Fruit fly (Drosophila melanogaster) whole organism, embryonic: ENCODE data around the gene bon.
A peak's percentile ranks its signal among the peaks of the same experiment; 100 is the strongest.

Experiments
- Bdp1 ChIP-seq: fragments of 200-800 bp; sonication (Bioruptor generic); optimal IDR thresholded peaks from 3 replicates; lab custom pipeline; 2016; ENCODE audit warnings: missing biosample characterization, missing genetic modification characterization
- CG10321 ChIP-seq: fragments of 200-800 bp; sonication (Bioruptor generic); IDR thresholded peaks from 2 replicates; pipeline ENCODE4 v1.3.6; 2022; ENCODE audit warnings: missing biosample characterization, missing genetic modification characterization
- CG12236 ChIP-seq: fragments of 200-800 bp; sonication (Bioruptor generic); optimal IDR thresholded peaks from 2 replicates; lab custom pipeline; 2016; ENCODE audit warnings: missing biosample characterization, missing genetic modification characterization
- CG1233 ChIP-seq: fragments of 200-800 bp; sonication (Bioruptor generic); optimal IDR thresholded peaks from 4 replicates; lab custom pipeline; 2018; ENCODE audit warnings: missing biosample characterization, mild to moderate bottlenecking, missing genetic modification characterization
- CG12744 ChIP-seq: fragments of 200-800 bp; sonication (Bioruptor generic); optimal IDR thresholded peaks from 2 replicates; lab custom pipeline; 2016; ENCODE audit warnings: missing biosample characterization, missing genetic modification characterization
- CG12769 ChIP-seq: fragments of 200-800 bp; sonication (Bioruptor generic); optimal IDR thresholded peaks from 2 replicates; lab custom pipeline; 2019; ENCODE audit warnings: missing biosample characterization, mild to moderate bottlenecking, missing genetic modification characterization, moderate library complexity
- CG1603 ChIP-seq: fragments of 200-800 bp; sonication (Bioruptor generic); optimal IDR thresholded peaks from 2 replicates; lab custom pipeline; 2019; ENCODE audit warnings: missing biosample characterization, mild to moderate bottlenecking, missing genetic modification characterization, moderate library complexity
- CG16779 ChIP-seq: fragments of 200-800 bp; sonication (Bioruptor generic); IDR thresholded peaks from 2 replicates; pipeline ENCODE4 v1.3.6; 2022; ENCODE audit warnings: missing biosample characterization, missing genetic modification characterization
- CG18262 ChIP-seq: fragments of 200-800 bp; optimal IDR thresholded peaks from 3 replicates; lab custom pipeline; 2019; ENCODE audit warnings: missing biosample characterization, mild to moderate bottlenecking, missing genetic modification characterization, moderate library complexity
- CG18476 ChIP-seq: fragments of 200-800 bp; sonication (Bioruptor generic); optimal IDR thresholded peaks from 2 replicates; lab custom pipeline; 2016; ENCODE audit warnings: missing biosample characterization, mild to moderate bottlenecking, missing genetic modification characterization
- CG33213 ChIP-seq: fragments of 200-800 bp; sonication (Bioruptor generic); optimal IDR thresholded peaks from 3 replicates; lab custom pipeline; 2016; ENCODE audit warnings: missing biosample characterization, missing genetic modification characterization
- CG33557 ChIP-seq: fragments of 200-800 bp; sonication (Bioruptor generic); optimal IDR thresholded peaks from 2 replicates; lab custom pipeline; 2019; ENCODE audit warnings: missing biosample characterization, mild to moderate bottlenecking, missing genetic modification characterization, moderate library complexity
- CG34376 ChIP-seq: fragments of 200-800 bp; sonication (Bioruptor generic); optimal IDR thresholded peaks from 2 replicates; lab custom pipeline; 2018; ENCODE audit warnings: missing biosample characterization, mild to moderate bottlenecking, missing genetic modification characterization
- CG4707 ChIP-seq: fragments of 200-800 bp; sonication (Bioruptor generic); optimal IDR thresholded peaks from 2 replicates; lab custom pipeline; 2018; ENCODE audit warnings: missing biosample characterization, mild to moderate bottlenecking, missing genetic modification characterization, moderate library complexity
- CG6813 ChIP-seq: fragments of 200-800 bp; sonication (Bioruptor generic); optimal IDR thresholded peaks from 2 replicates; lab custom pipeline; 2017; ENCODE audit warnings: missing biosample characterization, missing genetic modification characterization, mild to moderate bottlenecking, moderate library complexity, missing genetic modification reagents
- CG8944 ChIP-seq: fragments of 200-800 bp; sonication (Bioruptor generic); optimal IDR thresholded peaks from 3 replicates; lab custom pipeline; 2016; ENCODE audit warnings: missing biosample characterization, missing genetic modification characterization
- CoRest ChIP-seq: fragments of 200-800 bp; sonication (Bioruptor generic); optimal IDR thresholded peaks from 3 replicates; lab custom pipeline; 2018; ENCODE audit warnings: missing biosample characterization, mild to moderate bottlenecking, missing genetic modification characterization, moderate library complexity
- CrebB ChIP-seq: fragments of 200-800 bp; sonication (Bioruptor generic); optimal IDR thresholded peaks from 3 replicates; lab custom pipeline; 2018; ENCODE audit warnings: missing biosample characterization, mild to moderate bottlenecking, missing genetic modification characterization
- Ets97D ChIP-seq: fragments of 200-800 bp; sonication (Bioruptor generic); optimal IDR thresholded peaks from 3 replicates; lab custom pipeline; 2016; ENCODE audit warnings: missing biosample characterization, missing genetic modification characterization
- HHEX ChIP-seq: fragments of 200-800 bp; sonication (Bioruptor generic); optimal IDR thresholded peaks from 3 replicates; lab custom pipeline; 2017; ENCODE audit warnings: missing biosample characterization, mild to moderate bottlenecking, missing genetic modification characterization, missing genetic modification reagents
- Hr3 ChIP-seq: fragments of 200-800 bp; sonication (Bioruptor generic); optimal IDR thresholded peaks from 3 replicates; lab custom pipeline; 2016; ENCODE audit warnings: missing biosample characterization, missing genetic modification characterization
- Hr39 ChIP-seq: fragments of >200 bp; optimal IDR thresholded peaks from 2 replicates; lab custom pipeline; 2017
- NFAT ChIP-seq: fragments of 200-800 bp; sonication (Bioruptor generic); IDR thresholded peaks from 2 replicates; pipeline ENCODE4 v1.3.6; 2022; ENCODE audit warnings: missing biosample characterization, missing genetic modification characterization
- Tbp ChIP-seq: fragments of >200 bp; optimal IDR thresholded peaks from 2 replicates; lab custom pipeline; 2018; ENCODE audit warnings: missing biosample characterization, missing genetic modification characterization
- Xbp1 ChIP-seq: fragments of 200-800 bp; sonication (Bioruptor generic); optimal IDR thresholded peaks from 3 replicates; lab custom pipeline; 2016; ENCODE audit warnings: missing biosample characterization, mild to moderate bottlenecking, missing genetic modification characterization
- Xrp1 ChIP-seq: fragments of 200-800 bp; sonication (Bioruptor generic); IDR thresholded peaks from 2 replicates; pipeline ENCODE4 v1.3.6; 2022; ENCODE audit warnings: missing biosample characterization, missing genetic modification characterization
- amos ChIP-seq: fragments of 200-800 bp; sonication (Bioruptor generic); IDR thresholded peaks from 2 replicates; pipeline ENCODE4 v1.3.6; 2022; ENCODE audit warnings: missing biosample characterization, missing genetic modification characterization; ENCODE audit not compliant: partially characterized antibody
- ash1 ChIP-seq: fragments of 200-800 bp; sonication (Bioruptor generic); optimal IDR thresholded peaks from 2 replicates; lab custom pipeline; 2018; ENCODE audit warnings: missing biosample characterization, mild to moderate bottlenecking, missing genetic modification characterization
- bbx ChIP-seq: fragments of 200-800 bp; sonication (Bioruptor generic); IDR thresholded peaks from 2 replicates; pipeline ENCODE4 v1.3.6; 2022; ENCODE audit warnings: missing biosample characterization, missing genetic modification characterization; ENCODE audit not compliant: partially characterized antibody
- chinmo ChIP-seq: fragments of 200-800 bp; sonication (Bioruptor generic); IDR thresholded peaks from 4 replicates; pipeline ENCODE4 v1.3.6; 2022; ENCODE audit warnings: missing biosample characterization, missing genetic modification characterization; ENCODE audit not compliant: partially characterized antibody
- emc ChIP-seq: fragments of 200-800 bp; sonication (Bioruptor generic); optimal IDR thresholded peaks from 2 replicates; lab custom pipeline; 2016; ENCODE audit warnings: missing biosample characterization, missing genetic modification characterization
- exex ChIP-seq: fragments of 200-800 bp; sonication (Bioruptor generic); optimal IDR thresholded peaks from 4 replicates; lab custom pipeline; 2018; ENCODE audit warnings: missing biosample characterization, mild to moderate bottlenecking, missing genetic modification characterization, moderate library complexity
- ftz-f1 ChIP-seq: fragments of 200-800 bp; sonication (Bioruptor generic); optimal IDR thresholded peaks from 2 replicates; lab custom pipeline; 2016; ENCODE audit warnings: missing biosample characterization, missing genetic modification characterization
- gce ChIP-seq: fragments of 200-800 bp; sonication (Bioruptor generic); IDR thresholded peaks from 3 replicates; pipeline ENCODE4 v1.3.6; 2022; ENCODE audit warnings: missing biosample characterization, missing genetic modification characterization
- grn ChIP-seq: fragments of 200-800 bp; sonication (Bioruptor generic); optimal IDR thresholded peaks from 3 replicates; lab custom pipeline; 2017; ENCODE audit warnings: missing biosample characterization, missing genetic modification characterization
- ken ChIP-seq: fragments of 200-800 bp; sonication (Bioruptor generic); IDR thresholded peaks from 3 replicates; pipeline ENCODE4 v1.3.6; 2022; ENCODE audit warnings: missing biosample characterization, missing genetic modification characterization
- lab ChIP-seq: fragments of 200-800 bp; sonication (Bioruptor generic); optimal IDR thresholded peaks from 3 replicates; lab custom pipeline; 2017; ENCODE audit warnings: missing biosample characterization, missing genetic modification characterization, mild to moderate bottlenecking, moderate library complexity, missing genetic modification reagents
- nerfin-1 ChIP-seq: fragments of 200-800 bp; sonication (Bioruptor generic); optimal IDR thresholded peaks from 3 replicates; lab custom pipeline; 2019; ENCODE audit warnings: missing biosample characterization, mild to moderate bottlenecking, missing genetic modification characterization, moderate library complexity
- nerfin-2 ChIP-seq: fragments of 200-800 bp; sonication (Bioruptor generic); IDR thresholded peaks from 2 replicates; pipeline ENCODE4 v1.3.6; 2022; ENCODE audit warnings: missing biosample characterization, missing genetic modification characterization; ENCODE audit not compliant: partially characterized antibody
- org-1 ChIP-seq: fragments of 200-800 bp; sonication (Bioruptor generic); optimal IDR thresholded peaks from 2 replicates; lab custom pipeline; 2017; ENCODE audit warnings: missing biosample characterization, missing genetic modification characterization
- pzg ChIP-seq: fragments of 200-800 bp; sonication (Bioruptor generic); optimal IDR thresholded peaks from 3 replicates; lab custom pipeline; 2018; ENCODE audit warnings: missing biosample characterization, mild to moderate bottlenecking, missing genetic modification characterization, moderate library complexity
- repo ChIP-seq: fragments of 200-800 bp; sonication (Bioruptor generic); optimal IDR thresholded peaks from 2 replicates; lab custom pipeline; 2016; ENCODE audit warnings: missing biosample characterization, missing genetic modification characterization
- sc ChIP-seq, 3 experiments: fragments of >200 bp in 2 of 3; fragments of 200-800 bp in 1 of 3; sonication (Bioruptor generic) in 1 of 3; optimal IDR thresholded peaks; 2 replicates in 2 of 3; 3 replicates in 1 of 3; lab custom pipeline; 2017; ENCODE audit warnings: mild to moderate bottlenecking in 1 of 3, missing biosample characterization in 1 of 3, missing genetic modification characterization in 1 of 3, missing genetic modification reagents in 1 of 3
- ssp ChIP-seq: fragments of 200-800 bp; sonication (Bioruptor generic); IDR thresholded peaks from 2 replicates; pipeline ENCODE4 v1.3.6; 2022; ENCODE audit warnings: missing biosample characterization, missing genetic modification characterization
- sug ChIP-seq: fragments of 200-800 bp; optimal IDR thresholded peaks from 2 replicates; lab custom pipeline; 2019; ENCODE audit warnings: missing biosample characterization, mild to moderate bottlenecking, missing genetic modification characterization, moderate library complexity
- toy ChIP-seq: fragments of 200-800 bp; sonication (Bioruptor generic); IDR thresholded peaks from 2 replicates; pipeline ENCODE4 v1.3.6; 2022; ENCODE audit warnings: missing biosample characterization, missing genetic modification characterization
- tx ChIP-seq: fragments of 200-800 bp; sonication (Bioruptor generic); optimal IDR thresholded peaks from 2 replicates; lab custom pipeline; 2016; ENCODE audit warnings: missing biosample characterization, missing genetic modification characterization
- unpg ChIP-seq: fragments of 200-800 bp; sonication (Bioruptor generic); optimal IDR thresholded peaks from 3 replicates; lab custom pipeline; 2018; ENCODE audit warnings: missing biosample characterization, mild to moderate bottlenecking, missing genetic modification characterization, moderate library complexity
- usp ChIP-seq: fragments of >200 bp; optimal IDR thresholded peaks from 2 replicates; lab custom pipeline; 2017; ENCODE audit warnings: missing biosample characterization, missing genetic modification characterization
- vvl ChIP-seq: fragments of 200-800 bp; sonication (Bioruptor generic); IDR thresholded peaks from 2 replicates; pipeline ENCODE4 v1.3.6; 2022; ENCODE audit warnings: missing biosample characterization, missing genetic modification characterization

bon gene

dm6 chr3R:20555720-20556280 lies 37.1 kb upstream of the bon start (continued):
- TF ChIP-seq CG33557 (GFP tag; lab: Kevin White, UChicago) (peak; percentile 75), org-1 (GFP tag; lab: Kevin White, UChicago) (no peak), CG12236 (GFP tag; lab: Kevin White, UChicago) (no peak), CrebB (tag; lab: Kevin White, UChicago) (peak; percentile 60), sug (tag; lab: Kevin White, UChicago) (no peak), chinmo (GFP tag; lab: Robert Waterston, UW) (peak; percentile 87; the same call in 3 of the 4 replicates), sc (optimal IDR thresholded peaks at IDR 0.05; lab: Kevin White, UChicago) (no peak), sc (GFP tag; optimal IDR thresholded peaks at IDR 0.05; lab: Kevin White, UChicago) (no peak), gce (GFP tag; lab: Robert Waterston, UW) (peak; percentile 80; the same call in 2 of the 3 replicates), repo (no peak), unpg (GFP tag; lab: Kevin White, UChicago) (peak; percentile 17), CG33213 (peak; percentile 17), CG10321 (GFP tag; lab: Robert Waterston, UW) (no peak), CG34376 (peak; percentile 77), vvl (GFP tag; lab: Robert Waterston, UW) (peak; percentile 22; the same call in 1 of the 2 replicates), ftz-f1 (no peak), CG18262 (tag; lab: Kevin White, UChicago) (no peak), lab (GFP tag; lab: Kevin White, UChicago) (no peak), CG1603 (tag; lab: Kevin White, UChicago) (peak; percentile 56), pzg (GFP tag; lab: Kevin White, UChicago) (no peak), CG8944 (GFP tag; lab: Kevin White, UChicago) (no peak), tx (GFP tag; lab: Kevin White, UChicago) (no peak), CG16779 (GFP tag; lab: Robert Waterston, UW) (no peak), toy (GFP tag; lab: Robert Waterston, UW) (no peak), nerfin-2 (GFP tag; lab: Robert Waterston, UW) (no peak), amos (GFP tag; lab: Robert Waterston, UW) (no peak), Hr39 (lab: Kevin White, UChicago) (no peak), HHEX (GFP tag; lab: Kevin White, UChicago) (peak; percentile 50), ssp (GFP tag; lab: Robert Waterston, UW) (no peak), CoRest (tag; lab: Kevin White, UChicago) (no peak), emc (GFP tag; lab: Kevin White, UChicago) (no peak), CG12769 (tag; lab: Kevin White, UChicago) (peak; percentile 27), CG12744 (GFP tag; lab: Kevin White, UChicago) (no peak), nerfin-1 (tag; lab: Kevin White, UChicago) (peak; percentile 69), Ets97D (GFP tag; lab: Kevin White, UChicago) (no peak), CG6813 (GFP tag; lab: Kevin White, UChicago) (peak; percentile 51), Xbp1 (no peak), usp (GFP tag; lab: Kevin White, UChicago) (no peak), CG1233 (GFP tag; lab: Kevin White, UChicago) (peak; percentile 82), CG4707 (peak; percentile 46), bbx (GFP tag; lab: Robert Waterston, UW) (0 out of 2 replicates have a peak, but pooled peaks have one; percentile 14), NFAT (GFP tag; lab: Robert Waterston, UW) (no peak), Bdp1 (GFP tag; lab: Kevin White, UChicago) (no peak), Tbp (GFP tag; lab: Kevin White, UChicago) (no peak), exex (peak; percentile 84), Hr3 (GFP tag; lab: Kevin White, UChicago) (no peak), ash1 (peak; percentile 1), Xrp1 (GFP tag; lab: Robert Waterston, UW) (peak; percentile 69), grn (GFP tag; lab: Kevin White, UChicago) (peak; percentile 16), ken (GFP tag; lab: Robert Waterston, UW) (0 out of 3 replicates have a peak, but pooled peaks have one; percentile 57), CG18476 (GFP tag; lab: Kevin White, UChicago) (no peak)
